Worm (Caenorhabditis elegans): ENCODE results near the gene ZK418.7.

ZK418.7 gene

DNA sequence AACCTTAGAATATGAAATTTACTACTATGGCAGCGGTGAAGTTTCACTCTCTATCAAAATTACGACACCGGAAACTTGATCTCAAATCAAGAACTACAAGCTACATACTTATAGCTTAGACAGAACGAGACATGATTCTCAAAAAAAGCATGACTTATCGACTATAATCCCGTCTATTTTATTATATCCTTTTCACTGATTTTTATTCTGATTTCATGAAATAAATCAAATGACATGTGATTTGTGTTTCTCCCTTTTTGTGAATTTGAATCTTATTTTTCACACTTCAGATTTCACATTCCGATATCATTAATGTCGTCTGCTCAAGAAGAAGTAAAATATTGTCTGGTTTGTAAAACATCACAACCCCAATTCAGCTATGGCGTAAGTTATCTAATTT, 19.4 kb upstream of the ZK418.7 start, which contains the start of gene ZK418.11:
Gene ZK418.11, plus strand, starts transcription at position 289 of the 400 bp plus-strand sequence.
- TF ChIP-seq nhr-28 (tag; optimal IDR thresholded peaks at IDR 0.05) = no peak
- no peak for TF ChIP-seq unc-30 (tag; optimal IDR thresholded peaks at IDR 0.05)
- TF ChIP-seq dpl-1 (GFP tag; optimal IDR thresholded peaks at IDR 0.05) = no peak
- TF ChIP-seq sptf-1 (tag; optimal IDR thresholded peaks at IDR 0.05) = no peak
- TF ChIP-seq nhr-71 (tag; optimal IDR thresholded peaks at IDR 0.05) = peak; percentile 26
- TF ChIP-seq ces-1 (GFP tag; optimal IDR thresholded peaks at IDR 0.05) = no peak
- no peak for TF ChIP-seq fos-1 (tag; optimal IDR thresholded peaks at IDR 0.05)
- peak; percentile 36 for TF ChIP-seq nhr-11 (tag; optimal IDR thresholded peaks at IDR 0.05)
- peak; percentile 55 for TF ChIP-seq dsc-1 (tag; optimal IDR thresholded peaks at IDR 0.05)
- peak; percentile 73 for TF ChIP-seq fkh-8 (tag; optimal IDR thresholded peaks at IDR 0.05)
- no peak for TF ChIP-seq C34B4.2 (tag; optimal IDR thresholded peaks at IDR 0.05)
- TF ChIP-seq lir-3 (tag; optimal IDR thresholded peaks at IDR 0.05; ENCODE audit: poor library complexity) = no peak
- no peak for TF ChIP-seq efl-1 (optimal IDR thresholded peaks at IDR 0.05)
- TF ChIP-seq efl-1 (GFP tag; optimal IDR thresholded peaks at IDR 0.05 in 1 of 2) = no peak

DNA sequence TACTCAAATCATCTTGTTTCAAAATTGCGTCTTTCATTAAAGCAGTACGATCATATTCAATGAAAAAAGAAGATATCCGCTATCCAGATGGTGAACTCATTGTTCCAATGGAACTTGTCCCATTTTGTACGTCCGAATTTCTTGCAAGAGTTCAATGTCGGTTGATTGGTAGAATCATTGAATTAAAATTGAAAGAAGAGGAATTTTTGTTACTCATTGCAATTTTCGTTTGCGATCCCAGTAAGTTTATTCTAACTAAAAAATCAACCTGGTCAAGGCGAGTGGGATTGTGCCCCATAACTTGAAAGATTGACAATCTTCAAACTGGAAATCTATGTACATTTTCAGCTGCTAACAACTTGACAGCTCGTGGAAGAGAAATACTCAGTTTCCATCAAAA, 15.9 kb upstream of the ZK418.7 start:
- TF ChIP-seq ces-1 (GFP tag; optimal IDR thresholded peaks at IDR 0.05) = no peak
- no peak for TF ChIP-seq rnt-1 (tag; optimal IDR thresholded peaks at IDR 0.05)
- no peak for TF ChIP-seq fkh-8 (tag; optimal IDR thresholded peaks at IDR 0.05)
- no peak for TF ChIP-seq snu-23 (GFP tag; optimal IDR thresholded peaks at IDR 0.05)
- no peak for TF ChIP-seq nhr-19 (GFP tag; conservative IDR thresholded peaks at IDR 0.05)
- TF ChIP-seq pag-3 (tag; optimal IDR thresholded peaks at IDR 0.05; ENCODE audit: borderline replicate concordance, insufficient read depth) = no peak
- no peak for TF ChIP-seq nhr-77 (tag; optimal IDR thresholded peaks at IDR 0.05)
- TF ChIP-seq ets-5 (GFP tag; IDR thresholded peaks at IDR 0.05) = no peak
- TF ChIP-seq pax-3 (tag; optimal IDR thresholded peaks at IDR 0.05) = no peak
- TF ChIP-seq irx-1 (tag; optimal IDR thresholded peaks at IDR 0.05) = no peak
- TF ChIP-seq mef-2 (tag; optimal IDR thresholded peaks at IDR 0.05) = no peak
- no peak for TF ChIP-seq mep-1 (tag; optimal IDR thresholded peaks at IDR 0.05)
- TF ChIP-seq lin-15B (tag; optimal IDR thresholded peaks at IDR 0.05) = no peak
- no peak for TF ChIP-seq unc-62 (GFP tag; optimal IDR thresholded peaks at IDR 0.05)
- TF ChIP-seq nhr-28 (tag; optimal IDR thresholded peaks at IDR 0.05) = no peak
- no peak for TF ChIP-seq dsc-1 (tag; optimal IDR thresholded peaks at IDR 0.05)
- no peak for TF ChIP-seq elt-3 (tag; optimal IDR thresholded peaks at IDR 0.05)
- no peak for TF ChIP-seq nhr-90 (tag; optimal IDR thresholded peaks at IDR 0.05; ENCODE audit: poor library complexity)
- no peak for TF ChIP-seq sptf-1 (tag; optimal IDR thresholded peaks at IDR 0.05)
- TF ChIP-seq nhr-47 (tag; optimal IDR thresholded peaks at IDR 0.05) = no peak

DNA sequence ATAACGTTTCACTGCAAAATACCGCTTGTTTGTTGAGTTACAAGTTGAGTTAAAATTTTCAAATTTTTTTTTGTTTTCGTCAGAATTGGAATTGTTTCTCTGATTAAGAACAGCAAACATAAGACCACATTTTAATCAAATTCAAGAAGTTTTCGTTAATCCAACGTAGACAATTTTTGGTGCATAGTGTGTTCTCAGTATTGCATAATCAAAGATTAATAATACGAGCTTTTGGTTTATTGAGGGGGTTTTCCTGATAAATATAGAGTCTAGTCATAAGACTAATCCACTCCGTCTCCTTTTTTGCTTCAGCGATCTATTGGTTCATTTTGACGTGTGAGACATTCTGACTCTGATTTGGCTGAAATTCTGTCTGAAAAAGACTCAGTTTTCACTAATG, 14.6 kb upstream of the ZK418.7 start, which contains the start of gene nhr-9:
Gene nhr-9, plus strand, starts transcription at position 307 of the 400 bp plus-strand sequence.
- TF ChIP-seq dsc-1 (tag; optimal IDR thresholded peaks at IDR 0.05) (peak; percentile 89), sox-4 (tag; optimal IDR thresholded peaks at IDR 0.05) (peak; percentile 39), nhr-71 (tag; optimal IDR thresholded peaks at IDR 0.05) (peak; percentile 50), nhr-47 (tag; optimal IDR thresholded peaks at IDR 0.05) (peak; percentile 46), unc-130 (tag; optimal IDR thresholded peaks at IDR 0.05) (no peak), nhr-20 (tag; optimal IDR thresholded peaks at IDR 0.05) (peak; percentile 11), nhr-11 (tag; optimal IDR thresholded peaks at IDR 0.05) (peak; percentile 64), C04F5.9 (tag; optimal IDR thresholded peaks at IDR 0.05) (no peak), pax-3 (tag; optimal IDR thresholded peaks at IDR 0.05) (peak; percentile 38), C34B4.2 (tag; optimal IDR thresholded peaks at IDR 0.05) (no peak), fkh-8 (tag; optimal IDR thresholded peaks at IDR 0.05) (peak; percentile 82), nhr-237 (tag; optimal IDR thresholded peaks at IDR 0.05) (no peak)

DNA sequence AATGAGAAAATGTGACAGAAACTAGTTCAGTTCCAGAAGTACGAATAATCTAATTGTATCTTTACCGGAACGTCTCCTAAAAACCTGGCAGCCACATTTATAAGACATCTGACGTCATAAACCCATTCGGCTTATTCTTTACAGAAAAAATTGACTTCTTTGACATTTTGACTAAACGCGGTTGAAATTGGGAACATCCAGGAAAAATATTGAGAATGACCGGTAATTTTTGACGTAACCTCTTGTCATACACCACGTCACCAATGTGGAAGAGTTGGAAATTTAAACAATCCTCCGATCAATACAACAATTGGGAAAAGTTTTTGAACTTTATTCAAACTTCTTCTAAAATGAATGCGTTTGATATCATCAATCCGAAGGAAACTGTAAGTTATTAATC, 10.5 kb upstream of the ZK418.7 start, which contains the start of gene ZK418.2:
Gene ZK418.2, plus strand, starts transcription at position 301 of the 400 bp plus-strand sequence.
- no peak for TF ChIP-seq tbx-2 (tag; optimal IDR thresholded peaks at IDR 0.05)
- no peak for TF ChIP-seq C04F5.9 (tag; optimal IDR thresholded peaks at IDR 0.05)
- TF ChIP-seq pax-3 (tag; optimal IDR thresholded peaks at IDR 0.05) = no peak
- TF ChIP-seq ztf-11 (tag; optimal IDR thresholded peaks at IDR 0.05) = no peak
